Worm (Caenorhabditis elegans) whole organism, mixed stage, embryonic: ENCODE data around the gene nep-6.

Experiments
- elt-1 ChIP-seq: sonication (generic microtip); optimal IDR thresholded peaks from 2 replicates; lab custom pipeline; 2017; ENCODE audit warnings: missing genetic modification characterization, mild to moderate bottlenecking, missing compliant biosample characterization, antibody characterized with exemption, moderate library complexity, borderline replicate concordance; ENCODE audit not compliant: insufficient read depth
- nhr-76 ChIP-seq: sonication (generic microtip); optimal IDR thresholded peaks from 2 replicates; lab custom pipeline; 2017; ENCODE audit warnings: missing biosample characterization, missing genetic modification characterization
- pha-4 ChIP-seq: fragments of 150-350 bp; optimal IDR thresholded peaks from 2 replicates; lab custom pipeline; 2018; ENCODE audit warnings: missing biosample characterization, missing genetic modification reagents, missing genetic modification characterization
- snpc-4 ChIP-seq: fragments of 150-350 bp; optimal IDR thresholded peaks from 2 replicates; lab custom pipeline; 2014; ENCODE audit warnings: missing biosample characterization, missing genetic modification characterization
- sptf-1 ChIP-seq: sonication (generic microtip); optimal IDR thresholded peaks from 2 replicates; lab custom pipeline; 2017; ENCODE audit warnings: mild to moderate bottlenecking, missing genetic modification characterization, moderate library complexity, missing compliant biosample characterization
- unc-39 ChIP-seq: fragments of 150-350 bp; optimal IDR thresholded peaks from 2 replicates; lab custom pipeline; 2014; ENCODE audit warnings: missing biosample characterization, missing genetic modification characterization
- unc-62 ChIP-seq: fragments of 150-350 bp; optimal IDR thresholded peaks from 2 replicates; lab custom pipeline; 2014; ENCODE audit warnings: missing biosample characterization, missing genetic modification reagents, missing genetic modification characterization

DNA sequence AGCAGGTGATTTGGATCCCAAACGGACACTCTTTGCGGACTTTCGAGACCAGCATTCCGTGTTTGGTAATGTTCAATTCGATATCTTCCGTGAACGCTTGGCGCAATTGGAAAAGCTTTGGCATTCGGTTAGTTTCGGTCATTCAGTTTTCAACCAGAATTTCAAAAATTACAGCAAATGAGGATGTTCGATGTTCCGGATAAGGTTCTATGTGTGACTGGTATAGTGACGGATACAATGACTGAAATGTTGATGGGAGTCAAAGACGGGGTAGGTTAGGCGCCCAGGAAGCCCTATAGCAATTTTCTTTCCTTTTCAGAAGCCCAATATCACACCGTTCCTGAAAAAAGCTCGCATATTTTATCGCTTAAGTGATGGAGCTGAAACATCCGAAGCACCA lies 33.5 kb upstream of the nep-6 start:
- TF ChIP-seq nhr-76 (tag; lab: Kevin White, UChicago) (no peak), unc-39 (no peak), sptf-1 (tag; lab: Kevin White, UChicago) (no peak), unc-62 (GFP tag; lab: Kevin White, UChicago) (no peak), pha-4 (tag; lab: Kevin White, UChicago) (no peak), elt-1 (tag; lab: Kevin White, UChicago) (no peak), snpc-4 (tag; lab: Kevin White, UChicago) (no peak)
